Worm (Caenorhabditis elegans) whole organism, midembryonic: ENCODE data around the gene H05C05.2.
"Not testable (repeated sequence)": the region's sequence is repeated elsewhere in the genome, so short reads cannot be mapped to it uniquely, and the experiment has no call there.

Source experiments
- klf-2 ChIP-seq: fragments of 200-800 bp; sonication (Bioruptor generic); conservative IDR thresholded peaks from 2 replicates; pipeline ENCODE4 v1.3.6; 2022; ENCODE audit warnings: missing genetic modification reagents, missing genetic modification characterization, missing compliant biosample characterization
- ref-1 ChIP-seq: fragments of 200-800 bp; sonication (Bioruptor generic); conservative IDR thresholded peaks from 2 replicates; pipeline ENCODE4 v1.3.6; 2022; ENCODE audit warnings: missing genetic modification reagents, missing genetic modification characterization, missing compliant biosample characterization

DNA sequence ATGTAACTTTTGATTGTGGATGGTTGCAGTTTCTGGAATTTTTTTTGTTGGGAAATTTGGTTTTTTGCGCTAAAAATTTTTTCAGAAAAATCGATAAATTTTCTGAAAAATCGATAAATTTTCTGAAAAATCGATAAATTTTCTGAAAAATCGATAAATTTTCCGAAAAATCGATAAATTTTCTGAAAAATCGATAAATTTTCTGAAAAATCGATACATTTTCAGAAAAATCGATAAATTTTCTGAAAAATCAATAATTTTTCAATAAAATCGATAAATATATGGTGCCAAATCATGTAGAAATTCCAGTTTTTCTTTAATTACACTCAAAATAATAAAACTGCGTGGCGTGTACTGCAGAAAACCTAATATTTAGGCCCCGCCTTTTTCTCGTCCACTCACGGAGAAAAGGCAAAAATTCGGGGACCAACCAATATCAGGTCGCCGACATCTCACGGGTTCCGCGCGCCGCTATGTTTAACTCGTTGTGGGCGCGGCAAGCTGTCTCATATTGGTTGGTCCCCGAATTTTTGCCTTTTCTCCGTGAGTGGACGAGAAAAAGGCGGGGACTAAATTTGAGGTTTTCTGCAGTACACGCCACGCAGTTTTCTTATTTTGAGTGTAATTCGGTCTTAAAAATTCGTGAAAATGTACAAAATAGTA is 2.4 kb downstream of the H05C05.2 start:
- TF ChIP-seq ref-1, klf-2 (GFP tag; lab: Robert Waterston, UW): not testable (repeated sequence)
